Fruit fly (Drosophila melanogaster) Kc167 (cell line): Measurements from ENCODE around the gene soti.

Experiments
- Myc ChIP-seq: fragments of >200 bp; optimal IDR thresholded peaks from 2 replicates; lab custom pipeline; 2017; ENCODE audit warnings: missing external identifiers
- Sin3A ChIP-seq: fragments of >200 bp; optimal IDR thresholded peaks from 2 replicates; lab custom pipeline; 2018; ENCODE audit warnings: missing external identifiers
- psq ChIP-seq: fragments of >200 bp; optimal IDR thresholded peaks from 2 replicates; lab custom pipeline; 2017; ENCODE audit warnings: missing external identifiers
- ttk ChIP-seq: sonication (Bioruptor generic); optimal IDR thresholded peaks from 2 replicates; lab custom pipeline; 2017; ENCODE audit warnings: missing external identifiers

DNA sequence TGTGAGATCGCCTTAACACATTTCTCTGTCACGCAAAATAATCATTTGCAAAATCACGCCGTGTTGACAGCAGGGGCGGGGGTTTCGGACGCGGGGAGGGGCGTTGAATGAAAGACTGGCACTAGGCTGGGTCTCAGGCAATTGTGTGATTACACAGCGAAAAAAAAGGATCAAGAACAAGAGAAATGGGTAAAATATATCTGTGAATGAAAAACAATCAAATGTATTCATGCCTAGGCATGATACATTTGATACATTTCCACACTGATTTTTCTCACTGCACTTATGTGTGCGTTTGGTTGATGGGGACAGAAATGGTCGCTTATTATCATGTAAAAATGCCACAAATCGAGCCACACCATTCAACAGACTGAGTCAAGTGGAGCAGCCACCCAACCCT, 45.0 kb upstream of the soti start:
- TF ChIP-seq psq (lab: Kevin White, UChicago) (no peak), ttk (lab: Kevin White, UChicago) (no peak), Sin3A (lab: Kevin White, UChicago) (no peak), Myc (no peak)
